Worm (Caenorhabditis elegans): ENCODE results near the gene set-24.

- TF ChIP-seq nhr-25 (tag; optimal IDR thresholded peaks at IDR 0.05), result no peak
- TF ChIP-seq ama-1 (optimal IDR thresholded peaks at IDR 0.05), result no peak
- TF ChIP-seq ZK546.5 (tag; optimal IDR thresholded peaks at IDR 0.05), result no peak
- TF ChIP-seq zag-1 (tag; optimal IDR thresholded peaks at IDR 0.05), result no peak
These were observed 41.9 kb downstream of the set-24 start, which contains the start of gene cnt-1 for ce11 chrII:12088833-12089232.

All from whole organism, L2 larva.